Worm (Caenorhabditis elegans): ENCODE results near the gene R155.5.

DNA sequence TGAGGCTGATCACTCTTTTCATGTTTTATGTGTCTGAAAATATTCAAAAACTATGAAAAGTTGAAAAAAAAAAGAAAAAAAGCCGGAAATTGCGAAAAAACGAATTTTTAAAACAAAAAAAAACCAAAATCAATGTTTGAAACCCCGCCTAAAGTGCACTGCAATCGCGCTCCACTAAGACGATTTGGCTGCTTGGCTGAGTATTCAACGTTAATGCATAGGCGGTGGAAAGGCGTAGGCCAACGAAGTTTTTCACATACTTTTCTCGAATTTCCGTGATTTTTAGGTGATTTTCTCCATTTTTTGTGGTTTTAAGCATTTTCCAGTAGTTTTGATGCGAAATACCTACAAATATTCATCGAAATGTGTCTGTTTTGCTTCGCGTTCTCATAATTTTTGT lies 20.1 kb downstream of the R155.5 start, which contains the start of the genes polh-1 and rps-22:
- TF ChIP-seq dmd-4 (tag; optimal IDR thresholded peaks at IDR 0.05) (no peak), snpc-4 (tag; optimal IDR thresholded peaks at IDR 0.05) (peak; percentile 73), ceh-82 (tag; optimal IDR thresholded peaks at IDR 0.05) (peak; percentile 70), unc-39 (tag; optimal IDR thresholded peaks at IDR 0.05) (no peak), F13H6.1 (tag; optimal IDR thresholded peaks at IDR 0.05) (peak; percentile 81)

Measured in whole organism, L2 larva.